Worm (Caenorhabditis elegans) whole organism, late embryonic: ENCODE data around the gene srb-17.

ENCODE experiments used
- F13H6.1 ChIP-seq: sonication (generic microtip); optimal IDR thresholded peaks from 2 replicates; lab custom pipeline; 2016; ENCODE audit warnings: missing genetic modification characterization, missing compliant biosample characterization
- T23F11.4 ChIP-seq: fragments of 200-800 bp; sonication (Bioruptor generic); optimal IDR thresholded peaks from 2 replicates; lab custom pipeline; 2018; ENCODE audit warnings: mild to moderate bottlenecking, missing genetic modification characterization, missing compliant biosample characterization
- Y22D7AL.16 ChIP-seq: sonication (generic microtip); optimal IDR thresholded peaks from 2 replicates; lab custom pipeline; 2016; ENCODE audit warnings: missing genetic modification characterization, missing compliant biosample characterization
- ama-1 ChIP-seq: fragments of 150-350 bp; optimal IDR thresholded peaks from 2 replicates; lab custom pipeline; 2014
- ceh-45 ChIP-seq: fragments of 200-800 bp; sonication (Bioruptor generic); IDR thresholded peaks from 2 replicates; pipeline ENCODE4 v1.3.6; 2022; ENCODE audit warnings: missing genetic modification reagents, missing genetic modification characterization, missing compliant biosample characterization
- gmeb-2 ChIP-seq: sonication (generic microtip); optimal IDR thresholded peaks from 2 replicates; lab custom pipeline; 2016; ENCODE audit warnings: missing genetic modification characterization, inconsistent platforms, missing compliant biosample characterization
- hlh-13 ChIP-seq: fragments of 200-800 bp; sonication (Bioruptor generic); optimal IDR thresholded peaks from 2 replicates; lab custom pipeline; 2018; ENCODE audit warnings: mild to moderate bottlenecking, missing genetic modification characterization, missing compliant biosample characterization
- hlh-8 ChIP-seq: sonication (generic microtip); optimal IDR thresholded peaks from 2 replicates; lab custom pipeline; 2016; ENCODE audit warnings: missing genotype, missing genetic modification characterization, missing compliant biosample characterization
- nfya-1 ChIP-seq: sonication (generic microtip); optimal IDR thresholded peaks from 2 replicates; lab custom pipeline; 2017; ENCODE audit warnings: missing genetic modification characterization, mild to moderate bottlenecking, missing compliant biosample characterization, antibody characterized with exemption, moderate library complexity
- nhr-11 ChIP-seq: fragments of 150-350 bp; optimal IDR thresholded peaks from 2 replicates; lab custom pipeline; 2014; ENCODE audit warnings: missing biosample characterization, missing genetic modification characterization
- pag-3 ChIP-seq: sonication (generic microtip); optimal IDR thresholded peaks from 2 replicates; lab custom pipeline; 2016; ENCODE audit warnings: missing compliant biosample characterization, missing genetic modification characterization, borderline replicate concordance
- pha-4 ChIP-seq: fragments of 150-350 bp; optimal IDR thresholded peaks from 2 replicates; lab custom pipeline; 2018; ENCODE audit warnings: missing biosample characterization, missing genetic modification reagents, missing genetic modification characterization
- pqm-1 ChIP-seq: sonication (generic microtip); optimal IDR thresholded peaks from 2 replicates; lab custom pipeline; 2016; ENCODE audit warnings: missing genetic modification characterization, missing compliant biosample characterization
- tbx-2 ChIP-seq: sonication (generic microtip); optimal IDR thresholded peaks from 2 replicates; lab custom pipeline; 2016; ENCODE audit warnings: missing genetic modification characterization, missing compliant biosample characterization

- TF ChIP-seq hlh-13 (GFP tag; lab: Kevin White, UChicago) (no peak), pag-3 (tag; lab: Kevin White, UChicago) (no peak), tbx-2 (tag; lab: Kevin White, UChicago) (no peak), pha-4 (tag; lab: Kevin White, UChicago) (no peak), pqm-1 (tag; lab: Kevin White, UChicago) (no peak), ama-1 (no peak), nfya-1 (tag; lab: Kevin White, UChicago) (no peak), ceh-45 (no peak), hlh-8 (no peak), gmeb-2 (tag; lab: Kevin White, UChicago) (no peak), Y22D7AL.16 (tag; lab: Kevin White, UChicago) (no peak), F13H6.1 (tag; lab: Kevin White, UChicago) (no peak), T23F11.4 (no peak), nhr-11 (no peak)
These were observed 9.4 kb upstream of the srb-17 start for ce11 chrIV:10466398-10466797.
